Worm (Caenorhabditis elegans) whole organism, L1 larva: ENCODE data around the gene gpcp-2.

Source experiments
- ceh-82 ChIP-seq, 3 experiments: fragments of 150-350 bp in 1 of 3; sonication (generic microtip) in 2 of 3; optimal IDR thresholded peaks; 2 replicates each; lab custom pipeline; 2014 to 2017; ENCODE audit warnings: missing biosample characterization in 3 of 3, missing genetic modification characterization in 3 of 3
- ceh-88 ChIP-seq: fragments of 200-800 bp; sonication (Bioruptor generic); IDR thresholded peaks from 2 replicates; pipeline ENCODE4 v1.3.6; 2022; ENCODE audit warnings: missing genetic modification characterization, missing compliant biosample characterization
- efl-1 ChIP-seq, 4 experiments: fragments of 150-350 bp; optimal IDR thresholded peaks in 3 of 4; peaks in 1 of 4; 1 replicate in 1 of 4; 2 replicates in 3 of 4; lab custom pipeline; 2014; ENCODE audit warnings: missing biosample characterization in 2 of 4, missing genetic modification characterization in 2 of 4, missing genetic modification reagents in 2 of 4
- egl-27 ChIP-seq, 2 experiments: fragments of 150-350 bp in 1 of 2; sonication (generic microtip); optimal IDR thresholded peaks; 3 replicates each; lab custom pipeline; 2017 to 2018; ENCODE audit warnings: missing biosample characterization in 2 of 2, missing genetic modification characterization in 2 of 2, missing genetic modification reagents in 2 of 2
- fkh-10 ChIP-seq: sonication (generic microtip); optimal IDR thresholded peaks from 2 replicates; lab custom pipeline; 2017; ENCODE audit warnings: missing biosample characterization, missing genetic modification reagents, missing genetic modification characterization
- grh-1 ChIP-seq: fragments of 200-800 bp; sonication (Bioruptor generic); IDR thresholded peaks from 2 replicates; pipeline ENCODE4 v1.3.6; 2022; ENCODE audit warnings: missing genetic modification reagents, missing genetic modification characterization, missing compliant biosample characterization
- lin-14 ChIP-seq: fragments of 200-800 bp; sonication (Bioruptor generic); optimal IDR thresholded peaks from 2 replicates; lab custom pipeline; 2018; ENCODE audit warnings: mild to moderate bottlenecking, missing genetic modification characterization, moderate library complexity, missing compliant biosample characterization
- mdl-1 ChIP-seq, 2 experiments: fragments of 150-350 bp; optimal IDR thresholded peaks; 2 replicates each; lab custom pipeline; 2014 to 2017; ENCODE audit warnings: missing biosample characterization in 2 of 2, missing genetic modification characterization in 2 of 2, inconsistent platforms in 1 of 2
- nhr-11 ChIP-seq: fragments of 150-350 bp; optimal IDR thresholded peaks from 2 replicates; lab custom pipeline; 2014; ENCODE audit warnings: missing biosample characterization, missing genetic modification characterization
- nhr-76 ChIP-seq: sonication (generic microtip); optimal IDR thresholded peaks from 2 replicates; lab custom pipeline; 2017; ENCODE audit warnings: missing biosample characterization, missing genetic modification characterization
- pag-3 ChIP-seq: sonication (generic microtip); optimal IDR thresholded peaks from 2 replicates; lab custom pipeline; 2017; ENCODE audit warnings: missing genetic modification characterization, mild to moderate bottlenecking, missing compliant biosample characterization, antibody characterized with exemption, borderline replicate concordance; ENCODE audit not compliant: insufficient read depth
- skn-1 ChIP-seq: fragments of 150-350 bp; optimal IDR thresholded peaks from 2 replicates; lab custom pipeline; 2014; ENCODE audit warnings: missing biosample characterization, missing genetic modification characterization
- snpc-4 ChIP-seq: fragments of 150-350 bp; optimal IDR thresholded peaks from 2 replicates; lab custom pipeline; 2014; ENCODE audit warnings: missing biosample characterization, missing genetic modification characterization

DNA sequence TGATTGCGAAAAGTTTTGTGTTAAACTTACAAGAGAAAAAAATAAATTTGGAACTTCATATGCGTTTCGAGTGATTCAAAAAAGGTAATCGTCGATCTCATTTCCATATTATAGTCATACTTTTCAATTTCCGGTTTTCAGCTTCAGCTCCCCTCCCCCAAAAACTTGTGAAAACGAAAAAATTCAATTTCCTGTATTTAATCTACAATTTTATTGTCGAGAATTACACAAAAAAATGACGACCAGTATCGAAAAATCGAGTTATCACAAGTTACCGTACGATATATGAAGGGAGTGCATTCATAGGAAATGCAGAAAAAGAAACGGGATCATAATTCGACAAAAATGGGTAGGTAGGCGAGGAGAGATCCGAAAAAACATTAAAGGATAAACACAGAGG lies 38.9 kb upstream of the gpcp-2 start, which contains the start of gene lron-4:
- no peak for TF ChIP-seq pag-3 (tag; lab: Kevin White, UChicago)
- no peak for TF ChIP-seq lin-14 (GFP tag; lab: Kevin White, UChicago)
- no peak for TF ChIP-seq fkh-10
- no peak for TF ChIP-seq grh-1 (GFP tag; lab: Robert Waterston, UW)
- no peak for TF ChIP-seq egl-27 (tag; optimal IDR thresholded peaks at IDR 0.05; lab: Kevin White, UChicago)
- no peak for TF ChIP-seq ceh-82 (tag; optimal IDR thresholded peaks at IDR 0.05; lab: Kevin White, UChicago)
- TF ChIP-seq mdl-1 (tag; optimal IDR thresholded peaks at IDR 0.05; lab: Kevin White, UChicago): no peak
- TF ChIP-seq skn-1 (tag; lab: Kevin White, UChicago): no peak
- no peak for TF ChIP-seq nhr-76 (tag; lab: Kevin White, UChicago)
- no peak for TF ChIP-seq efl-1 (optimal IDR thresholded peaks at IDR 0.05; lab: Kevin White, UChicago)
- no peak for TF ChIP-seq efl-1 (GFP tag; optimal IDR thresholded peaks at IDR 0.05 in 1 of 2; lab: Kevin White, UChicago)
- TF ChIP-seq snpc-4 (tag; lab: Kevin White, UChicago): no peak
- TF ChIP-seq ceh-88 (GFP tag; lab: Robert Waterston, UW): no peak
- no peak for TF ChIP-seq nhr-11 (tag; lab: Kevin White, UChicago)
